Worm (Caenorhabditis elegans): ENCODE results near the gene Y57G11C.1147.

DNA sequence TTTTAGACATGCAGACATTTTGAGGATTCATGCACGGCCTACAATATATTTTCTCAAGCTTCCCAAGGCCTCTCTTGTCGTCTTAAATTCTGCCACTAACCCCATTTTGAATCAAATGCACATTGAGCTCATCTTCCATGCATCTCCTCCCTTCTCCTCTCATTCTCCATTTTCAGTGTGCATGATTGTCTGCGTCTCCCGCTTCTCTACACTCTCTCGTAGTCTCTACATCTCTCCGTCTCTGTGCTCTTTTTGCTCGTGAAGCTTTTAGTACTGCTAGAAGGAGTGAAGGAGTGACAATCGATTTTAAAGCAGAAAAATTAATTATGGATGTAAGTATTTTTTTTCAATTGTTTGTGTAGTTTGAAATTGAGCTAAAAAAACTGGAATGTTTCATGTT lies 39.6 kb upstream of the Y57G11C.1147 start, which contains the start of gene Y57G11C.22:
- no peak for TF ChIP-seq pha-4 (tag; optimal IDR thresholded peaks at IDR 0.05)
- TF ChIP-seq sea-2 (GFP tag; IDR thresholded peaks at IDR 0.05), result no peak
- no peak for TF ChIP-seq bed-1 (GFP tag; IDR thresholded peaks at IDR 0.05)
- no peak for TF ChIP-seq sdz-38 (tag; optimal IDR thresholded peaks at IDR 0.05)
- no peak for TF ChIP-seq snpc-1.1 (tag; optimal IDR thresholded peaks at IDR 0.05; ENCODE audit: insufficient read depth)
- TF ChIP-seq Y79H2A.3 (GFP tag; conservative IDR thresholded peaks at IDR 0.05), result no peak

Measured in whole organism, young adult.